Worm (Caenorhabditis elegans) whole organism, mixed stage, embryonic: Measurements from ENCODE around the gene toc-1.

Experiments used
- M03D4.4 ChIP-seq: sonication (generic microtip); optimal IDR thresholded peaks from 2 replicates; lab custom pipeline; 2017; ENCODE audit warnings: mild to moderate bottlenecking, missing genetic modification characterization, missing compliant biosample characterization
- bed-3 ChIP-seq: fragments of 200-800 bp; sonication (Bioruptor generic); optimal IDR thresholded peaks from 3 replicates; lab custom pipeline; 2018; ENCODE audit warnings: mild to moderate bottlenecking, missing genetic modification characterization, moderate library complexity, missing compliant biosample characterization
- blmp-1 ChIP-seq: fragments of 150-350 bp; optimal IDR thresholded peaks from 2 replicates; lab custom pipeline; 2014; ENCODE audit warnings: missing biosample characterization, missing genetic modification characterization
- ceh-39 ChIP-seq: fragments of 150-350 bp; optimal IDR thresholded peaks from 2 replicates; lab custom pipeline; 2014; ENCODE audit warnings: missing biosample characterization, missing genetic modification characterization
- ceh-83 ChIP-seq: fragments of 200-800 bp; sonication (Bioruptor generic); optimal IDR thresholded peaks from 2 replicates; lab custom pipeline; 2018; ENCODE audit warnings: mild to moderate bottlenecking, missing genetic modification characterization, missing compliant biosample characterization
- ces-1 ChIP-seq: fragments of 150-350 bp; optimal IDR thresholded peaks from 2 replicates; lab custom pipeline; 2014; ENCODE audit warnings: missing biosample characterization, missing genetic modification reagents, missing genetic modification characterization
- cnd-1 ChIP-seq: fragments of 200-800 bp; sonication (Bioruptor generic); optimal IDR thresholded peaks from 2 replicates; lab custom pipeline; 2018; ENCODE audit warnings: mild to moderate bottlenecking, missing genetic modification characterization, missing compliant biosample characterization
- drap-1 ChIP-seq: fragments of 200-800 bp; sonication (Bioruptor generic); optimal IDR thresholded peaks from 3 replicates; lab custom pipeline; 2018; ENCODE audit warnings: mild to moderate bottlenecking, missing genetic modification characterization, missing compliant biosample characterization
- elt-1 ChIP-seq: sonication (generic microtip); optimal IDR thresholded peaks from 2 replicates; lab custom pipeline; 2017; ENCODE audit warnings: missing genetic modification characterization, mild to moderate bottlenecking, missing compliant biosample characterization, antibody characterized with exemption, moderate library complexity, borderline replicate concordance; ENCODE audit not compliant: insufficient read depth
- elt-3 ChIP-seq: fragments of 150-350 bp; optimal IDR thresholded peaks from 2 replicates; lab custom pipeline; 2014; ENCODE audit warnings: missing biosample characterization, missing genetic modification characterization
- ham-2 ChIP-seq: fragments of 200-800 bp; sonication (Bioruptor generic); optimal IDR thresholded peaks from 2 replicates; lab custom pipeline; 2018; ENCODE audit warnings: mild to moderate bottlenecking, missing genetic modification characterization, missing compliant biosample characterization
- hlh-1 ChIP-seq: fragments of 150-350 bp; optimal IDR thresholded peaks from 2 replicates; lab custom pipeline; 2014; ENCODE audit warnings: missing biosample characterization, missing genetic modification reagents, missing genetic modification characterization
- lin-32 ChIP-seq: fragments of 200-800 bp; sonication (Bioruptor generic); optimal IDR thresholded peaks from 2 replicates; lab custom pipeline; 2018; ENCODE audit warnings: mild to moderate bottlenecking, missing genetic modification characterization, missing compliant biosample characterization
- lsy-2 ChIP-seq: fragments of 150-350 bp; optimal IDR thresholded peaks from 2 replicates; lab custom pipeline; 2014; ENCODE audit warnings: missing biosample characterization, missing genetic modification characterization
- mab-5 ChIP-seq: fragments of 150-350 bp; optimal IDR thresholded peaks from 2 replicates; lab custom pipeline; 2014; ENCODE audit warnings: missing biosample characterization, missing genetic modification characterization
- mls-2 ChIP-seq: sonication (generic microtip); optimal IDR thresholded peaks from 2 replicates; lab custom pipeline; 2016; ENCODE audit warnings: mild to moderate bottlenecking, missing genetic modification characterization, moderate library complexity, missing compliant biosample characterization
- nhr-12 ChIP-seq: fragments of 150-350 bp; optimal IDR thresholded peaks from 2 replicates; lab custom pipeline; 2014; ENCODE audit warnings: missing biosample characterization, missing genetic modification characterization
- nhr-2 ChIP-seq: fragments of 150-350 bp; optimal IDR thresholded peaks from 2 replicates; lab custom pipeline; 2014; ENCODE audit warnings: missing biosample characterization, missing genetic modification characterization
- nhr-237 ChIP-seq: fragments of 150-350 bp; optimal IDR thresholded peaks from 2 replicates; lab custom pipeline; 2014; ENCODE audit warnings: missing biosample characterization, missing genetic modification characterization
- nhr-28 ChIP-seq: fragments of 150-350 bp; optimal IDR thresholded peaks from 2 replicates; lab custom pipeline; 2014; ENCODE audit warnings: missing biosample characterization, missing genetic modification characterization
- nhr-76 ChIP-seq: sonication (generic microtip); optimal IDR thresholded peaks from 2 replicates; lab custom pipeline; 2017; ENCODE audit warnings: missing biosample characterization, missing genetic modification characterization
- sem-2 ChIP-seq: fragments of 200-800 bp; sonication (Bioruptor generic); optimal IDR thresholded peaks from 2 replicates; lab custom pipeline; 2018; ENCODE audit warnings: mild to moderate bottlenecking, missing genetic modification characterization, missing compliant biosample characterization
- sptf-1 ChIP-seq: sonication (generic microtip); optimal IDR thresholded peaks from 2 replicates; lab custom pipeline; 2017; ENCODE audit warnings: mild to moderate bottlenecking, missing genetic modification characterization, moderate library complexity, missing compliant biosample characterization
- unc-120 ChIP-seq: sonication (generic microtip); optimal IDR thresholded peaks from 2 replicates; lab custom pipeline; 2017; ENCODE audit warnings: missing genetic modification characterization, missing compliant biosample characterization; ENCODE audit not compliant: poor library complexity, severe bottlenecking
- unc-62 ChIP-seq: fragments of 150-350 bp; optimal IDR thresholded peaks from 2 replicates; lab custom pipeline; 2014; ENCODE audit warnings: missing biosample characterization, missing genetic modification reagents, missing genetic modification characterization
- zip-8 ChIP-seq: fragments of 150-350 bp; optimal IDR thresholded peaks from 2 replicates; lab custom pipeline; 2014; ENCODE audit warnings: missing biosample characterization, missing genetic modification characterization

The toc-1 gene

ce11 chrIII:5258918-5259317, 16.1 kb upstream of the toc-1 start, which contains the start of gene gop-2:
Gene gop-2, plus strand, starts transcription at chrIII:5259023.
- no peak for TF ChIP-seq sptf-1 (tag; lab: Kevin White, UChicago)
- no peak for TF ChIP-seq drap-1
- no peak for TF ChIP-seq lsy-2 (tag; lab: Kevin White, UChicago)
- no peak for TF ChIP-seq unc-120

- no peak for TF ChIP-seq nhr-76 (tag; lab: Kevin White, UChicago)
- TF ChIP-seq ces-1 (GFP tag; lab: Kevin White, UChicago), result no peak
- no peak for TF ChIP-seq nhr-28 (tag; lab: Kevin White, UChicago)
- no peak for TF ChIP-seq elt-3 (tag; lab: Kevin White, UChicago)
- no peak for TF ChIP-seq nhr-12 (tag; lab: Kevin White, UChicago)
- no peak for TF ChIP-seq M03D4.4 (tag; lab: Kevin White, UChicago)
- no peak for TF ChIP-seq nhr-237 (tag; lab: Kevin White, UChicago)
- TF ChIP-seq sptf-1 (tag; lab: Kevin White, UChicago), result no peak
- no peak for TF ChIP-seq ceh-39 (tag; lab: Kevin White, UChicago)
- TF ChIP-seq ceh-83 (GFP tag; lab: Kevin White, UChicago), result no peak
- TF ChIP-seq ham-2 (GFP tag; lab: Kevin White, UChicago), result no peak
- no peak for TF ChIP-seq blmp-1 (tag; lab: Kevin White, UChicago)
- no peak for TF ChIP-seq bed-3 (GFP tag; lab: Kevin White, UChicago)
- TF ChIP-seq nhr-2, result no peak
Observed at ce11 chrIII:5260394-5260793, 14.7 kb upstream of the toc-1 start, which contains the start of gene gop-3. Gene gop-3, plus strand, starts transcription at chrIII:5260694.

- no peak for TF ChIP-seq mls-2
Observed at ce11 chrIII:5263299-5263993, 11.6 kb upstream of the toc-1 start, which contains the start of the genes C34E10.9 and hap-1. Gene C34E10.9, minus strand, starts transcription at chrIII:5263399. Gene hap-1, plus strand, starts transcription at chrIII:5263943.

DNA sequence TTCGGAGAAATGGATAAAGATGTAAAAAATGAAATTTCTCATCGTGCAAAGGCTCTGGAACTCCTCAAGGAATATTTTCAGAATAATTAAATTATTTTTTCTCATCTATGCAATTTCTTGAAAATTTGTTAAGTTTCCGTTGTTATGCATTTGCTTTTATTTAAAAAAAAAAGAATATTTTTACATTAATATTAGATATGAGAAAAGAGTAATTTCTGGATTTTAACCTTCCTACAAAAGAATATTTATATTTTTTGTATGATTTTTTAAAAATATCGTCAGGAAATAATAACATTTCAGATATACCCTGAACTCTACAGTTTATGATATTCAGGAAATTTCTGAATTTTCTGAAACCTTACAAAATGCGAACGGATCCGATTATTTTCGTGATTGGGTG, 10.2 kb upstream of the toc-1 start, which contains the start of gene gro-1:
Gene gro-1 (plus strand): TSS at position 301 of the 400 bp plus-strand sequence.
- TF ChIP-seq cnd-1 (tag; lab: Kevin White, UChicago) (no peak), nhr-76 (tag; lab: Kevin White, UChicago) (no peak), blmp-1 (tag; lab: Kevin White, UChicago) (no peak), nhr-12 (tag; lab: Kevin White, UChicago) (no peak), sem-2 (no peak), ceh-83 (GFP tag; lab: Kevin White, UChicago) (no peak), mls-2 (no peak), unc-62 (GFP tag; lab: Kevin White, UChicago) (no peak), zip-8 (tag; lab: Kevin White, UChicago) (no peak), lsy-2 (tag; lab: Kevin White, UChicago) (no peak), unc-120 (no peak), hlh-1 (tag; lab: Kevin White, UChicago) (no peak), elt-3 (tag; lab: Kevin White, UChicago) (no peak), sptf-1 (tag; lab: Kevin White, UChicago) (no peak), elt-1 (tag; lab: Kevin White, UChicago) (no peak), mab-5 (no peak)

DNA sequence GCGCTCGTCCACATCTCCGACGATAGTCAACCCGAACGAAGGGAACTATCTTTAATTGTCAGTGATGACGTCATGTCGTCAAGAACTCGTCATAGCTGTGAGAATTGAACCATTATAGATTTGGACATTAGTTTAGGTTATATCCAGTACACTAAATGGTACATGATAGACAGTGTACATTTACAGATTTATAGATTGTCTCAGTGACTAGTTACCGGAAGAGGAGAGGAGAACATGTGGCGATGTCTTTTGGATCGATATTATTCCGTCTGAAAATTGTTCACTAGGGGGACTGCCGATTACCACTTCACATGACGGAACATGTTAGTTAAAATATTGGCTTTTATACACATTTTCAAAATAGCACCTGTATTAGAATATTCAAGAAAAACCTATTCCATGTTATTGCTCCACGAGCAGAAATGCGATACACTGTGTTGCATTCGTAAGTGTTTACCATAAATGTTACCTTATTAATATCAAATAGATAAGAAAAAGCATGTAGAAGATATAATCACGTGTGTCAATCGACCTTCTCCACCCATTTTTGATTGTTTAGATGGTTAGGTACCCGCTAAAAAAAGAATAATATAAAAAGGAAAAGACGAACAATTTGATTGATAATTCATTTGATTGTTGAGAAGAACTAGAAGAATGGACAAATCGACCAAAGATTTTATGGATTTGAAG, 7.7 kb upstream of the toc-1 start, which contains the start of gene ZC395.5:
Gene ZC395.5 (plus strand): TSS at position 632 of the 690 bp plus-strand sequence.
- TF ChIP-seq zip-8 (tag; lab: Kevin White, UChicago), result peak; percentile 11
- no peak for TF ChIP-seq lin-32 (GFP tag; lab: Kevin White, UChicago)

DNA sequence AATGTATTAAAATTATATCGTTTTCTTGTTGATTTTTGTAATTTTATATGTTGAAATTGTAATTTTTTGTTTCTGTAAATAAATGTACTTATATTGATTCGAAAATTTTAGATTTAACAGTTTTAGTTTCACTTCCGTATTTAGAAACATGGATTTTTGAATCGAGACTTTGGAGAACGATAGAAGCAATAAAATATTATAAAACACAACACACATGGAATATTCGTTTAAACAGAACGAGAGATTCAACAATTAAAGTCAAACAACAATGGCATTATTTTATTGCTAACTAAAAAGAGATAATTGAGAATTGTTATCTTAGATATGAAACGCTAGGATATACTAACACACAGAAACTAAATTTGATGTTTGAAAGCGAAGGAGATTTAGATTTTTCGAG, 6.6 kb upstream of the toc-1 start:
- no peak for TF ChIP-seq lin-32 (GFP tag; lab: Kevin White, UChicago)
- TF ChIP-seq elt-1 (tag; lab: Kevin White, UChicago), result no peak
